Worm (Caenorhabditis elegans): ENCODE data around the gene C27D6.12.

- TF ChIP-seq cog-1 (tag; optimal IDR thresholded peaks at IDR 0.05) = no peak
- TF ChIP-seq tab-1 (GFP tag; IDR thresholded peaks at IDR 0.05) = no peak
- TF ChIP-seq ztf-23 (GFP tag; IDR thresholded peaks at IDR 0.05) = no peak
Measured at ce11 chrII:5141945-5142514, 35.8 kb downstream of the C27D6.12 start, which contains the start of gene nas-29.
